Worm (Caenorhabditis elegans) whole organism, L4/young adult: ENCODE results near the gene dpy-28.

Experiments used
- W03F9.2 ChIP-seq: fragments of 150-350 bp; optimal IDR thresholded peaks from 2 replicates; lab custom pipeline; 2014; ENCODE audit warnings: missing biosample characterization, missing genetic modification characterization
- dao-5 ChIP-seq: sonication (generic microtip); optimal IDR thresholded peaks from 2 replicates; lab custom pipeline; 2016; ENCODE audit warnings: missing genotype, missing genetic modification characterization, moderate library complexity, missing compliant biosample characterization
- him-1 ChIP-seq: sonication (generic microtip); optimal IDR thresholded peaks from 2 replicates; lab custom pipeline; 2016; ENCODE audit warnings: missing genotype, missing genetic modification reagents, missing genetic modification characterization, missing compliant biosample characterization

DNA sequence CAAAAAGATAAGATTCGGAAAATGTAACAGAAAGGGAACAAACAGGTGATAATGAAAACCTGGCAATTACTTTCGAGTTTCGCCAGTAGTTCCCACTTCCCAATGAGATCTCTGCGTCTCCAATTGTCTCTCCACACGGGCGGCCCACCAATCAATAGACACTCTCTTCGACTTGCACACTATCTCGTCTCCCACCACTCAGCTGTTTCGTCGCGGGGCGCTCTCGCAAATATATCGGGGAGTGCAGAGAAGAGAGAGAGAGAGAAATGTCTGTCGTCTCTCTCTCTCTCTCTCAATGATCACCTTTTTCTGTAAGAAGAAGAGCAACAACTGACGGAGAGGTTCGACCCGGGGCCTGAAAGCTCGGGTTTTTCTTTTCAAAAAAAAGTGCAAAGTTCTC, 42.8 kb upstream of the dpy-28 start:
- TF ChIP-seq him-1, result peak; percentile 20
- peak; percentile 17 for TF ChIP-seq W03F9.2 (tag; lab: Kevin White, UChicago)
- no peak for TF ChIP-seq dao-5 (tag; lab: Kevin White, UChicago)
